Worm (Caenorhabditis elegans) whole organism, L1 larva: ENCODE data around the gene chil-10.

Experiments used
- ces-1 ChIP-seq: fragments of 150-350 bp; optimal IDR thresholded peaks from 2 replicates; lab custom pipeline; 2014; ENCODE audit warnings: missing biosample characterization, missing genetic modification reagents, missing genetic modification characterization
- dpl-1 ChIP-seq, 3 experiments: fragments of 150-350 bp in 2 of 3; sonication (generic microtip) in 1 of 3; optimal IDR thresholded peaks; 2 replicates each; lab custom pipeline; 2014 to 2017; ENCODE audit warnings: missing biosample characterization in 3 of 3, missing genetic modification characterization in 3 of 3, missing genetic modification reagents in 3 of 3
- zag-1 ChIP-seq: fragments of 150-350 bp; optimal IDR thresholded peaks from 2 replicates; lab custom pipeline; 2014; ENCODE audit warnings: missing biosample characterization, missing genetic modification characterization

DNA sequence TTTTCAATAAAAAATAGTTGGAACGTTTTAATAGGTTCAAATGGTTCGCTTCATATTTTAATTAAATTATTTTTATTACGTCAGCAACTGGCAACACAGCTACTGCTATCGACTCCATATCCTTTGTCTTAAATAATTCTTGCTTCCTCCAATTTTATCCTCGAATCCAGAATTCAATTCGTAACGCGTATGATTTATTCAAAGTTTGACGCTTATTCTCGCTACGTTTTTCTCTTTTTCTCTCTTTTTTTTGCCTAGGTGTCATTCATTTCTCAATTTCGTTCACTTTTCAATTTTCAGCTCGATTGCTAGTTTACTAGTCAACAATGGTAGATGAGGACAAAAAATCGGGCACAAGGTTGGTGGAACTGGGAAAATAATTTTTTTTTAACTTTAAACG lies 7.2 kb upstream of the chil-10 start, which contains the start of gene arr-1:
- no peak for TF ChIP-seq ces-1 (GFP tag; lab: Kevin White, UChicago)
- no peak for TF ChIP-seq dpl-1 (GFP tag; optimal IDR thresholded peaks at IDR 0.05; lab: Kevin White, UChicago)
- no peak for TF ChIP-seq zag-1 (tag; lab: Kevin White, UChicago)
